Fruit fly (Drosophila melanogaster): ENCODE data around the gene CG9592.

CG9592 gene

dm6 chr3L:14517525-14517924, at the start of gene CG9592:
CG9592 (plus strand) TSS chr3L:14517825.
- TF ChIP-seq CG32264 (GFP tag; optimal IDR thresholded peaks at IDR 0.05), result no peak
- TF ChIP-seq Hr78 (GFP tag; optimal IDR thresholded peaks at IDR 0.05), result no peak

dm6 chr3L:14476804-14477239, 40.8 kb upstream of the CG9592 start:
- TF ChIP-seq Vsx2 (GFP tag; optimal IDR thresholded peaks at IDR 0.05; ENCODE audit: partially characterized antibody) (peak; percentile 42), psq (GFP tag; optimal IDR thresholded peaks at IDR 0.05) (peak; percentile 70), pan (optimal IDR thresholded peaks at IDR 0.05) (no peak), Dif (GFP tag; optimal IDR thresholded peaks at IDR 0.05; ENCODE audit: partially characterized antibody) (peak; percentile 29), CrebA (GFP tag; optimal IDR thresholded peaks at IDR 0.05; ENCODE audit: borderline replicate concordance) (peak; percentile 44), HLH106 (tag; optimal IDR thresholded peaks at IDR 0.05) (no peak), GATAd (GFP tag; optimal IDR thresholded peaks at IDR 0.05) (no peak), sv (GFP tag; optimal IDR thresholded peaks at IDR 0.05) (no peak), jim (GFP tag; optimal IDR thresholded peaks at IDR 0.05) (peak; percentile 31), usp (GFP tag; optimal IDR thresholded peaks at IDR 0.05) (no peak), sage (GFP tag; optimal IDR thresholded peaks at IDR 0.05) (no peak), CG9705 (GFP tag; optimal IDR thresholded peaks at IDR 0.05) (no peak), OdsH (GFP tag; optimal IDR thresholded peaks at IDR 0.05) (no peak), h (GFP tag; optimal IDR thresholded peaks at IDR 0.05) (no peak), rgr (GFP tag; optimal IDR thresholded peaks at IDR 0.05) (no peak), N (GFP tag; optimal IDR thresholded peaks at IDR 0.05) (no peak), Hnf4 (GFP tag; optimal IDR thresholded peaks at IDR 0.05) (no peak), Rel (GFP tag; optimal IDR thresholded peaks at IDR 0.05) (peak; percentile 74), Rel (tag; optimal IDR thresholded peaks at IDR 0.05) (no peak), foxo (GFP tag; optimal IDR thresholded peaks at IDR 0.05) (no peak), woc (GFP tag; optimal IDR thresholded peaks at IDR 0.05) (no peak), Hr78 (GFP tag; optimal IDR thresholded peaks at IDR 0.05) (no peak), Abd-B (GFP tag; optimal IDR thresholded peaks at IDR 0.05) (no peak), Dfd (GFP tag; optimal IDR thresholded peaks at IDR 0.05) (no peak), dl (GFP tag; optimal IDR thresholded peaks at IDR 0.05; ENCODE audit: insufficient read depth in 1 of 2, partially characterized antibody in 2 of 2) (peak; percentile 45 to 47), Jra (GFP tag; optimal IDR thresholded peaks at IDR 0.05) (no peak), CG32264 (GFP tag; optimal IDR thresholded peaks at IDR 0.05) (no peak), dsf (GFP tag; optimal IDR thresholded peaks at IDR 0.05; ENCODE audit: borderline replicate concordance) (no peak), Hr83 (GFP tag; optimal IDR thresholded peaks at IDR 0.05; ENCODE audit: poor library complexity, severe bottlenecking) (no peak), lola (GFP tag; optimal IDR thresholded peaks at IDR 0.05) (no peak), Mio (GFP tag; optimal IDR thresholded peaks at IDR 0.05) (no peak), ey (GFP tag; optimal IDR thresholded peaks at IDR 0.05) (no peak), Myc (optimal IDR thresholded peaks at IDR 0.05) (no peak), tai (GFP tag; optimal IDR thresholded peaks at IDR 0.05) (no peak), dmrt93B (GFP tag; optimal IDR thresholded peaks at IDR 0.05) (no peak), Sp1 (GFP tag; optimal IDR thresholded peaks at IDR 0.05) (peak; percentile 52), fru (GFP tag; optimal IDR thresholded peaks at IDR 0.05) (peak; percentile 20), br (GFP tag; optimal IDR thresholded peaks at IDR 0.05) (peak; percentile 25), brk (GFP tag; optimal IDR thresholded peaks at IDR 0.05) (peak; percentile 66)

- TF ChIP-seq lola (GFP tag; optimal IDR thresholded peaks at IDR 0.05) (no peak), Dif (GFP tag; optimal IDR thresholded peaks at IDR 0.05; ENCODE audit: partially characterized antibody) (no peak), pan (optimal IDR thresholded peaks at IDR 0.05) (no peak), GATAd (GFP tag; optimal IDR thresholded peaks at IDR 0.05) (no peak), Hr78 (GFP tag; optimal IDR thresholded peaks at IDR 0.05) (no peak)
Observed at dm6 chr3L:14481397-14481796, 36.2 kb upstream of the CG9592 start.

All from whole organism, wandering third instar larva.